Fruit fly (Drosophila melanogaster) whole organism, embryonic: Measurements from ENCODE around the gene CG4596.

Experiments used
- CG10209 ChIP-seq: fragments of 200-800 bp; sonication (Bioruptor generic); optimal IDR thresholded peaks from 3 replicates; lab custom pipeline; 2017; ENCODE audit warnings: missing biosample characterization, mild to moderate bottlenecking, missing genetic modification characterization, missing genetic modification reagents
- CG10274 ChIP-seq: fragments of 200-800 bp; sonication (Bioruptor generic); optimal IDR thresholded peaks from 3 replicates; lab custom pipeline; 2017; ENCODE audit warnings: missing biosample characterization, mild to moderate bottlenecking, missing genetic modification characterization
- CG10431 ChIP-seq: fragments of 200-800 bp; sonication (Bioruptor generic); optimal IDR thresholded peaks from 3 replicates; lab custom pipeline; 2018; ENCODE audit warnings: missing biosample characterization, mild to moderate bottlenecking, missing genetic modification characterization
- CG10979 ChIP-seq: fragments of 200-800 bp; sonication (Bioruptor generic); optimal IDR thresholded peaks from 2 replicates; lab custom pipeline; 2018; ENCODE audit warnings: missing biosample characterization, mild to moderate bottlenecking, missing genetic modification characterization, moderate library complexity
- CG12219 ChIP-seq: fragments of 200-800 bp; sonication (Bioruptor generic); optimal IDR thresholded peaks from 3 replicates; lab custom pipeline; 2018; ENCODE audit warnings: missing biosample characterization, mild to moderate bottlenecking, missing genetic modification characterization
- CG13123 ChIP-seq: fragments of 200-800 bp; sonication (Bioruptor generic); optimal IDR thresholded peaks from 2 replicates; lab custom pipeline; 2016; ENCODE audit warnings: missing biosample characterization, missing genetic modification characterization
- CG13775 ChIP-seq: fragments of 200-800 bp; sonication (Bioruptor generic); optimal IDR thresholded peaks from 3 replicates; lab custom pipeline; 2017; ENCODE audit warnings: missing biosample characterization, mild to moderate bottlenecking, missing genetic modification characterization
- CG14710 ChIP-seq: fragments of 200-800 bp; sonication (Bioruptor generic); optimal IDR thresholded peaks from 3 replicates; lab custom pipeline; 2019; ENCODE audit warnings: missing biosample characterization, mild to moderate bottlenecking, missing genetic modification characterization, moderate library complexity
- CG15269 ChIP-seq: fragments of 200-800 bp; sonication (Bioruptor generic); optimal IDR thresholded peaks from 2 replicates; lab custom pipeline; 2018; ENCODE audit warnings: missing biosample characterization, mild to moderate bottlenecking, missing genetic modification characterization, moderate library complexity
- CG15479 ChIP-seq: fragments of 200-800 bp; sonication (Bioruptor generic); optimal IDR thresholded peaks from 3 replicates; lab custom pipeline; 2019; ENCODE audit warnings: missing biosample characterization, mild to moderate bottlenecking, missing genetic modification characterization, moderate library complexity
- CG17385 ChIP-seq: fragments of 200-800 bp; sonication (Bioruptor generic); optimal IDR thresholded peaks from 3 replicates; lab custom pipeline; 2018; ENCODE audit warnings: missing biosample characterization, mild to moderate bottlenecking, missing genetic modification characterization
- CG2202 ChIP-seq: fragments of 200-800 bp; sonication (Bioruptor generic); optimal IDR thresholded peaks from 2 replicates; lab custom pipeline; 2018; ENCODE audit warnings: missing biosample characterization, mild to moderate bottlenecking, missing genetic modification characterization
- CG30431 ChIP-seq: fragments of 200-800 bp; sonication (Bioruptor generic); optimal IDR thresholded peaks from 2 replicates; lab custom pipeline; 2017; ENCODE audit warnings: missing biosample characterization, missing genetic modification characterization
- CG3407 ChIP-seq: fragments of 200-800 bp; sonication (Bioruptor generic); optimal IDR thresholded peaks from 2 replicates; lab custom pipeline; 2018; ENCODE audit warnings: missing biosample characterization, mild to moderate bottlenecking, missing genetic modification characterization
- CG3726 ChIP-seq: fragments of 200-800 bp; sonication (Bioruptor generic); IDR thresholded peaks from 3 replicates; pipeline ENCODE4, ENCODE4 v1.3.6; 2022; ENCODE audit warnings: missing biosample characterization, missing genetic modification characterization
- CG6654 ChIP-seq: fragments of 200-800 bp; sonication (Bioruptor generic); optimal IDR thresholded peaks from 2 replicates; lab custom pipeline; 2017; ENCODE audit warnings: missing biosample characterization, mild to moderate bottlenecking, missing genetic modification characterization
- CG7271 ChIP-seq: fragments of 200-800 bp; sonication (Bioruptor generic); optimal IDR thresholded peaks from 2 replicates; lab custom pipeline; 2018; ENCODE audit warnings: missing biosample characterization, mild to moderate bottlenecking, missing genetic modification characterization, moderate library complexity
- CG7987 ChIP-seq: fragments of 200-800 bp; sonication (Bioruptor generic); optimal IDR thresholded peaks from 2 replicates; lab custom pipeline; 2018; ENCODE audit warnings: missing biosample characterization, mild to moderate bottlenecking, missing genetic modification characterization, moderate library complexity
- CG8478 ChIP-seq: fragments of >200 bp; optimal IDR thresholded peaks from 2 replicates; lab custom pipeline; 2018
- CG8924 ChIP-seq: fragments of 200-800 bp; optimal IDR thresholded peaks from 3 replicates; lab custom pipeline; 2019; ENCODE audit warnings: missing biosample characterization, mild to moderate bottlenecking, missing genetic modification characterization, moderate library complexity
- CG9876 ChIP-seq: fragments of 200-800 bp; sonication (Bioruptor generic); optimal IDR thresholded peaks from 2 replicates; lab custom pipeline; 2016; ENCODE audit warnings: missing biosample characterization, missing genetic modification characterization
- D ChIP-seq, 2 experiments: fragments of 200-800 bp in 1 of 2; fragments of >200 bp in 1 of 2; sonication (Bioruptor generic) in 1 of 2; optimal IDR thresholded peaks; 2 replicates in 1 of 2; 3 replicates in 1 of 2; lab custom pipeline; 2017; ENCODE audit warnings: mild to moderate bottlenecking in 1 of 2, missing biosample characterization in 1 of 2, missing genetic modification characterization in 1 of 2, missing genetic modification reagents in 1 of 2
- Fer1 ChIP-seq: fragments of 200-800 bp; sonication (Bioruptor generic); optimal IDR thresholded peaks from 2 replicates; lab custom pipeline; 2017; ENCODE audit warnings: missing biosample characterization, mild to moderate bottlenecking, missing genetic modification characterization
- GATAe ChIP-seq: fragments of 200-800 bp; sonication (Bioruptor generic); conservative IDR thresholded peaks from 2 replicates; pipeline ENCODE4 v1.3.6; 2022; ENCODE audit warnings: missing biosample characterization, missing genetic modification characterization
- Gug ChIP-seq: fragments of 200-800 bp; sonication (Bioruptor generic); IDR thresholded peaks from 4 replicates; pipeline ENCODE4 v1.3.6; 2022; ENCODE audit warnings: missing biosample characterization, missing genetic modification characterization
- Hmx ChIP-seq: fragments of 200-800 bp; sonication (Bioruptor generic); optimal IDR thresholded peaks from 2 replicates; lab custom pipeline; 2016; ENCODE audit warnings: missing biosample characterization, missing genetic modification characterization
- Kr ChIP-seq: fragments of 200-800 bp; sonication (Bioruptor generic); optimal IDR thresholded peaks from 2 replicates; lab custom pipeline; 2017; ENCODE audit warnings: missing biosample characterization, mild to moderate bottlenecking, missing genetic modification characterization
- Opbp ChIP-seq: fragments of 200-800 bp; sonication (Bioruptor generic); IDR thresholded peaks from 3 replicates; pipeline ENCODE4 v1.3.6; 2022; ENCODE audit warnings: missing biosample characterization, missing genetic modification characterization; ENCODE audit not compliant: partially characterized antibody
- Ravus ChIP-seq: fragments of 200-800 bp; sonication (Bioruptor generic); IDR thresholded peaks from 2 replicates; pipeline ENCODE4 v1.3.6; 2022; ENCODE audit warnings: missing biosample characterization, missing genetic modification characterization
- Sry-δ ChIP-seq: fragments of 200-800 bp; sonication (Bioruptor generic); optimal IDR thresholded peaks from 2 replicates; lab custom pipeline; 2016; ENCODE audit warnings: missing biosample characterization, missing genetic modification characterization
- Ssrp ChIP-seq: fragments of 200-800 bp; sonication (Bioruptor generic); optimal IDR thresholded peaks from 2 replicates; lab custom pipeline; 2018; ENCODE audit warnings: missing biosample characterization, mild to moderate bottlenecking, missing genetic modification characterization, moderate library complexity
- ara ChIP-seq: fragments of 200-800 bp; sonication (Bioruptor generic); IDR thresholded peaks from 2 replicates; pipeline ENCODE4 v1.3.6; 2022; ENCODE audit warnings: missing biosample characterization, missing genetic modification characterization
- cad ChIP-seq: fragments of >200 bp; optimal IDR thresholded peaks from 2 replicates; lab custom pipeline; 2017; ENCODE audit warnings: missing biosample characterization, missing genetic modification characterization
- cato ChIP-seq: fragments of 200-800 bp; sonication (Bioruptor generic); optimal IDR thresholded peaks from 2 replicates; lab custom pipeline; 2016; ENCODE audit warnings: missing biosample characterization, missing genetic modification characterization, borderline replicate concordance
- dati ChIP-seq: fragments of 200-800 bp; sonication (Bioruptor generic); IDR thresholded peaks from 2 replicates; pipeline ENCODE4 v1.3.6; 2022; ENCODE audit warnings: missing biosample characterization, missing genetic modification characterization
- lov ChIP-seq, 2 experiments: fragments of 200-800 bp in 1 of 2; fragments of >200 bp in 1 of 2; sonication (Bioruptor generic) in 1 of 2; IDR thresholded peaks in 1 of 2; optimal IDR thresholded peaks in 1 of 2; 2 replicates in 1 of 2; 3 replicates in 1 of 2; pipeline versions ENCODE4 v1.3.6 to Lab custom; 2017 to 2022; ENCODE audit warnings: missing biosample characterization in 1 of 2, missing genetic modification characterization in 1 of 2
- mirr ChIP-seq: fragments of 200-800 bp; sonication (Bioruptor generic); optimal IDR thresholded peaks from 3 replicates; lab custom pipeline; 2018; ENCODE audit warnings: missing biosample characterization, mild to moderate bottlenecking, missing genetic modification characterization
- odd ChIP-seq: fragments of 200-800 bp; sonication (Bioruptor generic); optimal IDR thresholded peaks from 2 replicates; lab custom pipeline; 2017; ENCODE audit warnings: missing biosample characterization, mild to moderate bottlenecking, missing genetic modification characterization
- pan ChIP-seq, 4 experiments: fragments of >200 bp in 3 of 4; fragments of 200-800 bp in 1 of 4; sonication (Bioruptor generic) in 1 of 4; optimal IDR thresholded peaks in 3 of 4; IDR thresholded peaks in 1 of 4; 2 replicates each; pipeline versions ENCODE4 v1.3.6 to Lab custom; 2017 to 2022; ENCODE audit warnings: missing biosample characterization in 2 of 4, missing genetic modification characterization in 2 of 4, mixed read lengths in 1 of 4
- psq ChIP-seq: fragments of 200-800 bp; sonication (Bioruptor generic); optimal IDR thresholded peaks from 2 replicates; lab custom pipeline; 2017; ENCODE audit warnings: missing biosample characterization, missing genetic modification characterization
- sens ChIP-seq: fragments of 200-800 bp; sonication (Bioruptor generic); peaks from one replicate; lab custom pipeline; 2016; ENCODE audit warnings: missing biosample characterization, missing genetic modification characterization
- seq ChIP-seq: fragments of 200-800 bp; sonication (Bioruptor generic); IDR thresholded peaks from 2 replicates; pipeline ENCODE4 v1.3.6; 2022; ENCODE audit warnings: missing biosample characterization, missing genetic modification characterization
- stwl ChIP-seq: fragments of 200-800 bp; sonication (Bioruptor generic); optimal IDR thresholded peaks from 3 replicates; lab custom pipeline; 2018; ENCODE audit warnings: missing biosample characterization, mild to moderate bottlenecking, missing genetic modification characterization, moderate library complexity
- tll ChIP-seq, 2 experiments: fragments of 200-800 bp in 1 of 2; fragments of >200 bp in 1 of 2; sonication (Bioruptor generic) in 1 of 2; optimal IDR thresholded peaks; 2 replicates each; lab custom pipeline; 2017 to 2019; ENCODE audit warnings: missing biosample characterization in 2 of 2, missing genetic modification characterization in 2 of 2, mild to moderate bottlenecking in 1 of 2, moderate library complexity in 1 of 2
- usp ChIP-seq: fragments of >200 bp; optimal IDR thresholded peaks from 2 replicates; lab custom pipeline; 2017; ENCODE audit warnings: missing biosample characterization, missing genetic modification characterization
- zfh1 ChIP-seq: fragments of 200-800 bp; sonication (Bioruptor generic); IDR thresholded peaks from 3 replicates; pipeline ENCODE4 v1.3.6; 2022; ENCODE audit warnings: missing biosample characterization, missing genetic modification characterization

Gene CG4596

DNA sequence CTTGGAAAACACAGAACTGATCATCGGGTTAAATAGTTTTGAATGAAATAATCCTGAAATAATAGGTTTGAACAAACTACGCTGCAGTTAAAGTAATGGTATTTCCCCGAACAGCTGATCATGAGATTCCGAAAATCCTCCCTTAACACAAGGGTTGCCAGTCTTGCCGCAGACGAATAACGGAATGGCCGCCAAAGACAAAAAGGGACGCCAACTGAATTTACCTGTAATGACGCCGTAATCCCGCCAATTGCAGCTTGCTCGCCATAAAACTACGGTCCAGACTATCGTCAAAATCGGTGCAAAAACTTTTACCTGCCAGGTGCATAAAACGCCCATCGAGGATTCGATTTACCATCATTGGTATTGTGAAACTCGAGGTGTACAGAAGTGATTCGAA is 16.2 kb upstream of the CG4596 start, which contains the start of gene CG4570 (continued):
- no peak for TF ChIP-seq CG13123 (GFP tag; lab: Kevin White, UChicago)
- peak; percentile 62 for TF ChIP-seq cad (GFP tag; lab: Kevin White, UChicago)
- no peak for TF ChIP-seq Sry-δ (GFP tag; lab: Kevin White, UChicago)
- TF ChIP-seq psq (GFP tag; lab: Kevin White, UChicago): no peak
- TF ChIP-seq dati: no peak
- no peak for TF ChIP-seq CG10274 (GFP tag; lab: Kevin White, UChicago)
- TF ChIP-seq CG15479 (GFP tag; lab: Kevin White, UChicago): no peak
- TF ChIP-seq CG17385 (GFP tag; lab: Kevin White, UChicago): no peak
- no peak for TF ChIP-seq Gug
- peak; percentile 14; the same call in 1 of the 2 replicates for TF ChIP-seq seq (GFP tag; lab: Robert Waterston, UW)
- TF ChIP-seq CG7987 (GFP tag; lab: Kevin White, UChicago): no peak
- TF ChIP-seq CG3407 (GFP tag; lab: Kevin White, UChicago): no peak
- TF ChIP-seq Hmx (GFP tag; lab: Kevin White, UChicago): no peak
- no peak for TF ChIP-seq CG8478 (lab: Kevin White, UChicago)

DNA sequence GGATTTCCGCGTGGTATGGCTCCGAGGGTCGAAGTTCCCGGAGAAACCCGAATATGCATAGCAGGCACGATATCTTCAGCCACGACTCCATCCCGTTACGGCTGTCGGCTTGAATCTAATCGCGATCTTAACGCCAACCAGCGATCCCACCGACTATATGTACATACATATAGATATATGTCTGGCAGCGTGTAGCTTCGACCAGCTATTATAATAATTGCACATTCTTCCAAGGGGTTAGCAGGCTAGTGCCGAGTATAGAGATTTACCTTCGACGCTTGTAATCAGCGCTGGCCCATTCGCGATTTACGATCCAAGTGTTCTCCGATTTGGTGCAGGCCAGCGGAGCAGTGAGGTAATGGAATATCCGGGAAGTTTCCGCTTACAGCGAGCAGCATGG is 13.1 kb upstream of the CG4596 start, which contains the start of gene CG14694:
Gene CG14694 (minus strand): TSS at position 101 of the 400 bp plus-strand sequence.
- no peak for TF ChIP-seq odd (GFP tag; lab: Kevin White, UChicago)
- TF ChIP-seq GATAe (GFP tag; lab: Robert Waterston, UW): no peak
- no peak for TF ChIP-seq D (optimal IDR thresholded peaks at IDR 0.05; lab: Kevin White, UChicago)
- no peak for TF ChIP-seq D (GFP tag; optimal IDR thresholded peaks at IDR 0.05; lab: Kevin White, UChicago)
- no peak for TF ChIP-seq Sry-δ (GFP tag; lab: Kevin White, UChicago)
- TF ChIP-seq usp (GFP tag; lab: Kevin White, UChicago): no peak
- no peak for TF ChIP-seq CG10431
- TF ChIP-seq Ravus (GFP tag; lab: Robert Waterston, UW): no peak
- no peak for TF ChIP-seq Fer1 (GFP tag; lab: Kevin White, UChicago)
- no peak for TF ChIP-seq Kr
- no peak for TF ChIP-seq CG14710

DNA sequence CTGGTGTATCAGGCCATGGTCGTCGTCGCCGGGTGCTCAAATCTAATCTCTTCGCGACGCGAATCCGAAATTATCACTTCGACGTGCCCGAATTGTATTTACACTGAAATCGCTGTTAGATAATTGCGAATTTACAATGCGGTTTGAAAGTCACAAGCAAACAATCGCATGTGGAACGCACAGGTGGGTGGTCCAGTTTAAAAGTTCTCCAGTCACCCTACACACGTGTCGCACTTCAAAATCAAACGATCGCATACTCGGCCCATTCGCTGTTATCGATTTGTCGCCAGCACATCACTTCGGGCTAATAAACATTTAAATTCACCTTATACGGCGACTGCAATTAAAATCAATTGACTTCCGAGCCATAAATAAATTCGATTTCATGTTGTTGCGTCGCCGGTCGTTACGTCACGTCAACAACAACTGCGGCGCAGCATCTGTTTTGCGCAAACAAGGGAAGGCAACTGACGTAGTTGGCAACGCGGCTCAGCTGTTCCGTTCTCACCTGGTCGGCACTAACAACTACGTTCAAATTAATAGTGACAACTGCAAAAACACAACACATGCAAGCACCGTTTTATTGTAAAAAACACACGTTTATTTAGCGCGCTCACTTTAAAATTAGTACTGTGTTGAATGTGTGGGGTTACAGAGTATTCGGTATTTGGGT is 9.9 kb upstream of the CG4596 start, which contains the start of gene CG6574:
Gene CG6574 (minus strand): TSS at position 216 of the 673 bp plus-strand sequence.
- no peak for TF ChIP-seq ara
- no peak for TF ChIP-seq CG13775
- TF ChIP-seq CG30431 (GFP tag; lab: Kevin White, UChicago): no peak
- no peak for TF ChIP-seq pan (optimal IDR thresholded peaks at IDR 0.05; lab: Kevin White, UChicago)
- TF ChIP-seq pan (GFP tag; optimal IDR thresholded peaks at IDR 0.05 in 1 of 2, IDR thresholded peaks at IDR 0.05 in 1 of 2): no peak
- no peak for TF ChIP-seq Ssrp
- TF ChIP-seq lov (optimal IDR thresholded peaks at IDR 0.05; lab: Kevin White, UChicago): no peak
- TF ChIP-seq lov (GFP tag; IDR thresholded peaks at IDR 0.05; lab: Robert Waterston, UW): no peak
- no peak for TF ChIP-seq CG12219 (GFP tag; lab: Kevin White, UChicago)
- peak; percentile 86 for TF ChIP-seq sens (GFP tag; lab: Kevin White, UChicago)
- no peak for TF ChIP-seq CG7271
- TF ChIP-seq CG2202 (tag; lab: Kevin White, UChicago): no peak
- no peak for TF ChIP-seq CG9876
- peak in 1 of 2 experiments; percentile 74 for TF ChIP-seq tll (GFP tag; optimal IDR thresholded peaks at IDR 0.05; lab: Kevin White, UChicago)
- TF ChIP-seq CG10979: peak; percentile 29
- no peak for TF ChIP-seq CG3726 (GFP tag; lab: Robert Waterston, UW)
- peak; percentile 70 for TF ChIP-seq CG6654
- peak; percentile 21 for TF ChIP-seq CG7987 (GFP tag; lab: Kevin White, UChicago)
- no peak for TF ChIP-seq CG10209 (GFP tag; lab: Kevin White, UChicago)
- peak; percentile 11 for TF ChIP-seq stwl
- TF ChIP-seq Opbp: 0 out of 3 replicates have a peak, but pooled peaks have one; percentile 14
- TF ChIP-seq CG8924 (tag; lab: Kevin White, UChicago): peak; percentile 5
- TF ChIP-seq CG15269: no peak
- TF ChIP-seq zfh1 (GFP tag; lab: Robert Waterston, UW): 0 out of 3 replicates have a peak, but pooled peaks have one; percentile 18
- no peak for TF ChIP-seq cato (GFP tag; lab: Kevin White, UChicago)
- no peak for TF ChIP-seq mirr (GFP tag; lab: Kevin White, UChicago)
